Worm (Caenorhabditis elegans) whole organism, L1 larva: ENCODE results near the gene bcl-11.
A peak's percentile ranks its signal among the peaks of the same experiment; 100 is the strongest.

ENCODE experiments used
- C16A3.4 ChIP-seq: fragments of 150-350 bp; optimal IDR thresholded peaks from 2 replicates; lab custom pipeline; 2014; ENCODE audit warnings: missing biosample characterization, missing genetic modification characterization
- C34B4.2 ChIP-seq: sonication (generic microtip); optimal IDR thresholded peaks from 2 replicates; lab custom pipeline; 2017; ENCODE audit warnings: mild to moderate bottlenecking, missing genetic modification characterization, missing compliant biosample characterization
- F16B12.6 ChIP-seq: fragments of 150-350 bp; optimal IDR thresholded peaks from 2 replicates; lab custom pipeline; 2014; ENCODE audit warnings: missing biosample characterization, missing genetic modification characterization
- aly-2 ChIP-seq: fragments of 150-350 bp; optimal IDR thresholded peaks from 2 replicates; lab custom pipeline; 2014; ENCODE audit warnings: missing biosample characterization, missing genetic modification characterization
- ama-1 ChIP-seq: fragments of 150-350 bp; optimal IDR thresholded peaks from 2 replicates; lab custom pipeline; 2014
- blmp-1 ChIP-seq: fragments of 150-350 bp; optimal IDR thresholded peaks from 2 replicates; lab custom pipeline; 2014; ENCODE audit warnings: missing biosample characterization, missing genetic modification characterization
- ceh-8 ChIP-seq: fragments of 200-800 bp; sonication (Bioruptor generic); optimal IDR thresholded peaks from 2 replicates; lab custom pipeline; 2018; ENCODE audit warnings: mild to moderate bottlenecking, missing genetic modification characterization, moderate library complexity, missing compliant biosample characterization
- ceh-88 ChIP-seq: fragments of 200-800 bp; sonication (Bioruptor generic); IDR thresholded peaks from 2 replicates; pipeline ENCODE4 v1.3.6; 2022; ENCODE audit warnings: missing genetic modification characterization, missing compliant biosample characterization
- ceh-90 ChIP-seq: sonication (generic microtip); optimal IDR thresholded peaks from 2 replicates; lab custom pipeline; 2016; ENCODE audit warnings: missing genetic modification characterization, missing compliant biosample characterization
- ces-1 ChIP-seq: fragments of 150-350 bp; optimal IDR thresholded peaks from 2 replicates; lab custom pipeline; 2014; ENCODE audit warnings: missing biosample characterization, missing genetic modification reagents, missing genetic modification characterization
- dpl-1 ChIP-seq, 3 experiments: fragments of 150-350 bp in 2 of 3; sonication (generic microtip) in 1 of 3; optimal IDR thresholded peaks; 2 replicates each; lab custom pipeline; 2014 to 2017; ENCODE audit warnings: missing biosample characterization in 3 of 3, missing genetic modification characterization in 3 of 3, missing genetic modification reagents in 3 of 3
- efl-1 ChIP-seq, 4 experiments: fragments of 150-350 bp; optimal IDR thresholded peaks in 3 of 4; peaks in 1 of 4; 1 replicate in 1 of 4; 2 replicates in 3 of 4; lab custom pipeline; 2014; ENCODE audit warnings: missing biosample characterization in 2 of 4, missing genetic modification characterization in 2 of 4, missing genetic modification reagents in 2 of 4
- efl-3 ChIP-seq: fragments of 200-800 bp; sonication (Bioruptor generic); optimal IDR thresholded peaks from 2 replicates; lab custom pipeline; 2018; ENCODE audit warnings: mild to moderate bottlenecking, missing genetic modification characterization, missing compliant biosample characterization
- egl-13 ChIP-seq: sonication (generic microtip); optimal IDR thresholded peaks from 2 replicates; lab custom pipeline; 2016; ENCODE audit warnings: missing genotype, missing genetic modification reagents, missing genetic modification characterization, missing compliant biosample characterization
- egl-27 ChIP-seq, 2 experiments: fragments of 150-350 bp in 1 of 2; sonication (generic microtip); optimal IDR thresholded peaks; 3 replicates each; lab custom pipeline; 2017 to 2018; ENCODE audit warnings: missing biosample characterization in 2 of 2, missing genetic modification characterization in 2 of 2, missing genetic modification reagents in 2 of 2
- elt-3 ChIP-seq, 6 experiments: fragments of 150-350 bp in 1 of 6; sonication (generic microtip); optimal IDR thresholded peaks; 2 replicates each; lab custom pipeline; 2017 to 2018; ENCODE audit warnings: missing biosample characterization in 6 of 6, missing genetic modification characterization in 6 of 6, inconsistent platforms in 1 of 6
- fos-1 ChIP-seq: fragments of 150-350 bp; optimal IDR thresholded peaks from 2 replicates; lab custom pipeline; 2014; ENCODE audit warnings: missing biosample characterization, missing genetic modification characterization
- hlh-4 ChIP-seq: sonication (generic microtip); optimal IDR thresholded peaks from 2 replicates; lab custom pipeline; 2016; ENCODE audit warnings: mild to moderate bottlenecking, missing genetic modification characterization, missing compliant biosample characterization
- irx-1 ChIP-seq: sonication (generic microtip); optimal IDR thresholded peaks from 2 replicates; lab custom pipeline; 2016; ENCODE audit warnings: missing genetic modification characterization, missing compliant biosample characterization
- isw-1 ChIP-seq: fragments of 200-800 bp; sonication (Bioruptor generic); IDR thresholded peaks from 2 replicates; pipeline ENCODE4 v1.3.6; 2022; ENCODE audit warnings: missing genetic modification characterization, missing compliant biosample characterization
- jun-1 ChIP-seq: fragments of 150-350 bp; optimal IDR thresholded peaks from 2 replicates; lab custom pipeline; 2014; ENCODE audit warnings: missing biosample characterization, missing genetic modification reagents, missing genetic modification characterization
- lin-13 ChIP-seq: fragments of 150-350 bp; optimal IDR thresholded peaks from 2 replicates; lab custom pipeline; 2014; ENCODE audit warnings: missing biosample characterization, missing genetic modification reagents, missing genetic modification characterization
- lin-15B ChIP-seq: fragments of 150-350 bp; sonication (generic microtip); optimal IDR thresholded peaks from 3 replicates; lab custom pipeline; 2014; ENCODE audit warnings: missing biosample characterization, missing genetic modification characterization
- lin-35 ChIP-seq, 2 experiments: fragments of 150-350 bp; optimal IDR thresholded peaks; 2 replicates each; lab custom pipeline; 2014; ENCODE audit warnings: missing biosample characterization in 2 of 2, missing genetic modification characterization in 2 of 2, missing genetic modification reagents in 2 of 2
- lin-39 ChIP-seq: fragments of 150-350 bp; optimal IDR thresholded peaks from 2 replicates; lab custom pipeline; 2014; ENCODE audit warnings: missing biosample characterization, missing genetic modification reagents, missing genetic modification characterization
- lir-3 ChIP-seq: sonication (generic microtip); optimal IDR thresholded peaks from 2 replicates; lab custom pipeline; 2016; ENCODE audit warnings: mild to moderate bottlenecking, missing genetic modification characterization, moderate library complexity, missing compliant biosample characterization; ENCODE audit not compliant: poor library complexity
- lsy-2 ChIP-seq, 2 experiments: fragments of 150-350 bp; optimal IDR thresholded peaks; 2 replicates each; lab custom pipeline; 2014; ENCODE audit warnings: missing biosample characterization in 2 of 2, missing genetic modification characterization in 2 of 2
- mdl-1 ChIP-seq, 2 experiments: fragments of 150-350 bp; optimal IDR thresholded peaks; 2 replicates each; lab custom pipeline; 2014 to 2017; ENCODE audit warnings: missing biosample characterization in 2 of 2, missing genetic modification characterization in 2 of 2, inconsistent platforms in 1 of 2
- mep-1 ChIP-seq: fragments of 150-350 bp; optimal IDR thresholded peaks from 2 replicates; lab custom pipeline; 2014; ENCODE audit warnings: missing biosample characterization, missing genetic modification characterization
- nhr-11 ChIP-seq: fragments of 150-350 bp; optimal IDR thresholded peaks from 2 replicates; lab custom pipeline; 2014; ENCODE audit warnings: missing biosample characterization, missing genetic modification characterization
- nhr-12 ChIP-seq: sonication (generic microtip); optimal IDR thresholded peaks from 2 replicates; lab custom pipeline; 2017; ENCODE audit warnings: missing biosample characterization, missing genetic modification characterization
- nhr-20 ChIP-seq: sonication (generic microtip); optimal IDR thresholded peaks from 2 replicates; lab custom pipeline; 2016; ENCODE audit warnings: mild to moderate bottlenecking, missing genetic modification characterization, missing compliant biosample characterization
- nhr-237 ChIP-seq: fragments of 150-350 bp; optimal IDR thresholded peaks from 2 replicates; lab custom pipeline; 2014; ENCODE audit warnings: missing biosample characterization, missing genetic modification characterization
- nhr-28 ChIP-seq: fragments of 150-350 bp; optimal IDR thresholded peaks from 2 replicates; lab custom pipeline; 2014; ENCODE audit warnings: missing biosample characterization, missing genetic modification characterization
- nhr-71 ChIP-seq: sonication (generic microtip); optimal IDR thresholded peaks from 2 replicates; lab custom pipeline; 2016; ENCODE audit warnings: mild to moderate bottlenecking, missing genetic modification characterization, moderate library complexity, missing compliant biosample characterization
- nhr-76 ChIP-seq: sonication (generic microtip); optimal IDR thresholded peaks from 2 replicates; lab custom pipeline; 2017; ENCODE audit warnings: missing biosample characterization, missing genetic modification characterization
- nhr-77 ChIP-seq: fragments of 150-350 bp; optimal IDR thresholded peaks from 2 replicates; lab custom pipeline; 2014; ENCODE audit warnings: missing biosample characterization, missing genetic modification characterization
- nhr-84 ChIP-seq: sonication (generic microtip); optimal IDR thresholded peaks from 2 replicates; lab custom pipeline; 2017; ENCODE audit warnings: missing biosample characterization, missing genetic modification characterization
- nhr-90 ChIP-seq: sonication (generic microtip); optimal IDR thresholded peaks from 2 replicates; lab custom pipeline; 2016; ENCODE audit warnings: mild to moderate bottlenecking, missing genetic modification characterization, missing compliant biosample characterization; ENCODE audit not compliant: poor library complexity
- pag-3 ChIP-seq: sonication (generic microtip); optimal IDR thresholded peaks from 2 replicates; lab custom pipeline; 2017; ENCODE audit warnings: missing genetic modification characterization, mild to moderate bottlenecking, missing compliant biosample characterization, antibody characterized with exemption, borderline replicate concordance; ENCODE audit not compliant: insufficient read depth
- pqm-1 ChIP-seq: sonication (generic microtip); optimal IDR thresholded peaks from 3 replicates; lab custom pipeline; 2017; ENCODE audit warnings: missing biosample characterization, missing genetic modification characterization
- skn-1 ChIP-seq: fragments of 150-350 bp; optimal IDR thresholded peaks from 2 replicates; lab custom pipeline; 2014; ENCODE audit warnings: missing biosample characterization, missing genetic modification characterization
- snpc-4 ChIP-seq: fragments of 150-350 bp; optimal IDR thresholded peaks from 2 replicates; lab custom pipeline; 2014; ENCODE audit warnings: missing biosample characterization, missing genetic modification characterization
- snu-23 ChIP-seq: sonication (generic microtip); optimal IDR thresholded peaks from 2 replicates; lab custom pipeline; 2016; ENCODE audit warnings: missing genetic modification characterization, missing compliant biosample characterization
- sox-4 ChIP-seq: sonication (generic microtip); optimal IDR thresholded peaks from 2 replicates; lab custom pipeline; 2016; ENCODE audit warnings: missing genetic modification characterization, missing compliant biosample characterization
- sup-37 ChIP-seq: fragments of 200-800 bp; sonication (Bioruptor generic); optimal IDR thresholded peaks from 2 replicates; lab custom pipeline; 2018; ENCODE audit warnings: mild to moderate bottlenecking, missing genetic modification characterization, missing compliant biosample characterization
- swsn-7 ChIP-seq: sonication (generic microtip); optimal IDR thresholded peaks from 2 replicates; lab custom pipeline; 2016; ENCODE audit warnings: missing genetic modification characterization, missing compliant biosample characterization
- tbx-2 ChIP-seq: sonication (generic microtip); optimal IDR thresholded peaks from 2 replicates; lab custom pipeline; 2016; ENCODE audit warnings: missing genetic modification characterization, missing compliant biosample characterization
- tlp-1 ChIP-seq: fragments of 150-350 bp; optimal IDR thresholded peaks from 2 replicates; lab custom pipeline; 2014; ENCODE audit warnings: missing biosample characterization, missing genetic modification characterization
- unc-62 ChIP-seq: fragments of 150-350 bp; optimal IDR thresholded peaks from 2 replicates; lab custom pipeline; 2014; ENCODE audit warnings: missing biosample characterization, missing genetic modification reagents, missing genetic modification characterization
- unc-86 ChIP-seq: sonication (generic microtip); optimal IDR thresholded peaks from 2 replicates; lab custom pipeline; 2016; ENCODE audit warnings: missing genetic modification characterization, missing compliant biosample characterization
- vab-15 ChIP-seq: sonication (generic microtip); optimal IDR thresholded peaks from 2 replicates; lab custom pipeline; 2017; ENCODE audit warnings: missing genotype, mild to moderate bottlenecking, missing genetic modification characterization, missing compliant biosample characterization
- zip-4 ChIP-seq: fragments of 200-800 bp; sonication (Bioruptor generic); optimal IDR thresholded peaks from 2 replicates; lab custom pipeline; 2018; ENCODE audit warnings: mild to moderate bottlenecking, missing genetic modification characterization, moderate library complexity, missing compliant biosample characterization
- ztf-4 ChIP-seq: fragments of 150-350 bp; optimal IDR thresholded peaks from 2 replicates; lab custom pipeline; 2014; ENCODE audit warnings: missing biosample characterization, missing genetic modification characterization

bcl-11 gene

ce11 chrV:6319358-6319757 lies 36.5 kb upstream of the bcl-11 start (continued):
- TF ChIP-seq lsy-2 (tag; optimal IDR thresholded peaks at IDR 0.05; lab: Kevin White, UChicago) (no peak), nhr-76 (tag; lab: Kevin White, UChicago) (no peak), sup-37 (GFP tag; lab: Kevin White, UChicago) (no peak), efl-1 (optimal IDR thresholded peaks at IDR 0.05; lab: Kevin White, UChicago) (no peak), efl-1 (GFP tag; optimal IDR thresholded peaks at IDR 0.05 in 1 of 2; lab: Kevin White, UChicago) (no peak), nhr-20 (tag; lab: Kevin White, UChicago) (peak; percentile 76), zip-4 (GFP tag; lab: Kevin White, UChicago) (no peak), unc-86 (tag; lab: Kevin White, UChicago) (no peak), ceh-90 (tag; lab: Kevin White, UChicago) (no peak), tbx-2 (tag; lab: Kevin White, UChicago) (peak; percentile 16), lin-35 (GFP tag; optimal IDR thresholded peaks at IDR 0.05; lab: Kevin White, UChicago) (peak in 1 of 2 experiments; percentile 38), efl-3 (GFP tag; lab: Kevin White, UChicago) (no peak), isw-1 (no peak), lin-39 (tag; lab: Kevin White, UChicago) (no peak), hlh-4 (tag; lab: Kevin White, UChicago) (no peak), nhr-11 (tag; lab: Kevin White, UChicago) (no peak), skn-1 (tag; lab: Kevin White, UChicago) (peak; percentile 18), nhr-28 (tag; lab: Kevin White, UChicago) (no peak), sox-4 (tag; lab: Kevin White, UChicago) (no peak), ceh-88 (GFP tag; lab: Robert Waterston, UW) (no peak), irx-1 (no peak), lin-13 (GFP tag; lab: Kevin White, UChicago) (no peak), swsn-7 (tag; lab: Kevin White, UChicago) (no peak), vab-15 (tag; lab: Kevin White, UChicago) (no peak), C16A3.4 (tag; lab: Kevin White, UChicago) (no peak), lin-15B (tag; lab: Kevin White, UChicago) (no peak), jun-1 (tag; lab: Kevin White, UChicago) (no peak), aly-2 (tag; lab: Kevin White, UChicago) (no peak), ama-1 (no peak), snpc-4 (no peak), egl-27 (tag; optimal IDR thresholded peaks at IDR 0.05; lab: Kevin White, UChicago) (no peak), mdl-1 (tag; optimal IDR thresholded peaks at IDR 0.05; lab: Kevin White, UChicago) (no peak), egl-13 (tag; lab: Kevin White, UChicago) (no peak), tlp-1 (tag; lab: Kevin White, UChicago) (no peak), unc-62 (GFP tag; lab: Kevin White, UChicago) (no peak), mep-1 (tag; lab: Kevin White, UChicago) (peak; percentile 11), ceh-8 (GFP tag; lab: Kevin White, UChicago) (no peak), nhr-77 (no peak), F16B12.6 (tag; lab: Kevin White, UChicago) (no peak), nhr-71 (tag; lab: Kevin White, UChicago) (peak; percentile 69), blmp-1 (tag; lab: Kevin White, UChicago) (peak; percentile 47), ztf-4 (tag; lab: Kevin White, UChicago) (no peak), nhr-90 (tag; lab: Kevin White, UChicago) (peak; percentile 26), C34B4.2 (no peak), snu-23 (peak; percentile 31), pqm-1 (no peak), dpl-1 (GFP tag; optimal IDR thresholded peaks at IDR 0.05; lab: Kevin White, UChicago) (no peak), nhr-237 (tag; lab: Kevin White, UChicago) (no peak), lir-3 (no peak), ces-1 (GFP tag; lab: Kevin White, UChicago) (no peak), nhr-84 (no peak), pag-3 (tag; lab: Kevin White, UChicago) (no peak), elt-3 (tag; optimal IDR thresholded peaks at IDR 0.05; lab: Kevin White, UChicago) (peak in 5 of 6 experiments; percentile 60 to 88 (median 84)), nhr-12 (tag; lab: Kevin White, UChicago) (no peak), fos-1 (no peak)
